Worm (Caenorhabditis elegans) whole organism, L2 larva: ENCODE results near the gene col-123.

Experiments
- aly-2 ChIP-seq: fragments of 150-350 bp; optimal IDR thresholded peaks from 2 replicates; lab custom pipeline; 2014; ENCODE audit warnings: missing biosample characterization, missing genetic modification characterization
- ama-1 ChIP-seq: fragments of 150-350 bp; optimal IDR thresholded peaks from 2 replicates; lab custom pipeline; 2018; ENCODE audit warnings: inconsistent platforms
- egl-27 ChIP-seq: sonication (generic microtip); optimal IDR thresholded peaks from 3 replicates; lab custom pipeline; 2017; ENCODE audit warnings: missing biosample characterization, missing genetic modification reagents, missing genetic modification characterization
- elt-1 ChIP-seq: fragments of 150-350 bp; optimal IDR thresholded peaks from 2 replicates; lab custom pipeline; 2014; ENCODE audit warnings: missing biosample characterization, missing genetic modification characterization
- gmeb-1 ChIP-seq: fragments of 150-350 bp; optimal IDR thresholded peaks from 2 replicates; lab custom pipeline; 2014; ENCODE audit warnings: missing biosample characterization, missing genetic modification characterization
- lsy-2 ChIP-seq, 2 experiments: fragments of 150-350 bp in 1 of 2; sonication (generic microtip) in 1 of 2; optimal IDR thresholded peaks; 2 replicates each; lab custom pipeline; 2014 to 2017; ENCODE audit warnings: missing biosample characterization in 2 of 2, missing genetic modification characterization in 2 of 2
- nhr-10 ChIP-seq: sonication (generic microtip); optimal IDR thresholded peaks from 2 replicates; lab custom pipeline; 2017; ENCODE audit warnings: missing biosample characterization, missing genetic modification characterization
- nhr-23 ChIP-seq: fragments of 150-350 bp; optimal IDR thresholded peaks from 2 replicates; lab custom pipeline; 2014; ENCODE audit warnings: missing biosample characterization, missing genetic modification reagents, missing genetic modification characterization
- unc-62 ChIP-seq: fragments of 150-350 bp; optimal IDR thresholded peaks from 2 replicates; lab custom pipeline; 2014; ENCODE audit warnings: missing biosample characterization, missing genetic modification reagents, missing genetic modification characterization
- zag-1 ChIP-seq: fragments of 150-350 bp; optimal IDR thresholded peaks from 2 replicates; lab custom pipeline; 2014; ENCODE audit warnings: missing biosample characterization, missing genetic modification characterization
- ztf-11 ChIP-seq: sonication (generic microtip); optimal IDR thresholded peaks from 2 replicates; lab custom pipeline; 2017; ENCODE audit warnings: missing biosample characterization, missing genetic modification characterization

- TF ChIP-seq nhr-10 (tag; lab: Kevin White, UChicago) = no peak
- no peak for TF ChIP-seq aly-2 (tag; lab: Kevin White, UChicago)
- TF ChIP-seq lsy-2 (tag; optimal IDR thresholded peaks at IDR 0.05; lab: Kevin White, UChicago) = no peak
- TF ChIP-seq nhr-23 (tag; lab: Kevin White, UChicago) = no peak
- TF ChIP-seq zag-1 (tag; lab: Kevin White, UChicago) = no peak
- TF ChIP-seq elt-1 = no peak
- TF ChIP-seq ama-1 (lab: Kevin White, UChicago) = no peak
- no peak for TF ChIP-seq ztf-11 (tag; lab: Kevin White, UChicago)
- no peak for TF ChIP-seq unc-62 (GFP tag; lab: Kevin White, UChicago)
- no peak for TF ChIP-seq egl-27 (tag; lab: Kevin White, UChicago)
- no peak for TF ChIP-seq gmeb-1
Measured at ce11 chrIV:9790708-9791107, 31.0 kb upstream of the col-123 start.
